Fruit fly (Drosophila melanogaster): ENCODE results near the gene Jhbp15.

Gene Jhbp15

DNA sequence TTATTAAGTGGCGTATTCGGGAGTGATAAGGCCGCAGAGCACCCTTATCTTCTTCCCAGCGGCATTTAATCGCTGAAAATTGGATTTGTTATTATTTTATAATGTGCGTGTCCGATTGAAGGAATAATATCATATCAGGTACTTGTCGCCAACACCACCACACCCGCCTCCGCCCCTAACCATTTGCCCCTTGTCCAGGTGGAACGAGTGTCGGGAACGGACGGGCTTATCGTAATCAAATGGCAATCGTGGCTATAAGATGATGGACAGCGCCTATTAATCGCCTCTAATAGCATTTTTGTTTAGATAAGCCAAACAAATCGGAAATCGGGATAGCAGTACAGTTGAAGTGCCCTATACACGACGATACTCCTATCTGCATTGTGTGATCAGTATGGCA is 27.4 kb upstream of the Jhbp15 start:
- TF ChIP-seq bigmax (GFP tag; optimal IDR thresholded peaks at IDR 0.05) (no peak), sens (GFP tag) (no peak), CG4854 (GFP tag; optimal IDR thresholded peaks at IDR 0.05) (no peak), Hsf (GFP tag; optimal IDR thresholded peaks at IDR 0.05) (no peak), Lpt (GFP tag; optimal IDR thresholded peaks at IDR 0.05) (no peak), exex (tag; optimal IDR thresholded peaks at IDR 0.05) (peak; percentile 100), CG12769 (tag; optimal IDR thresholded peaks at IDR 0.05) (peak; percentile 94), abd-A (tag; optimal IDR thresholded peaks at IDR 0.05) (no peak), lab (GFP tag; optimal IDR thresholded peaks at IDR 0.05) (peak; percentile 11), GATAe (GFP tag; conservative IDR thresholded peaks at IDR 0.05) (peak; percentile 40; the same call in 1 of the 2 replicates), CG8089 (GFP tag; optimal IDR thresholded peaks at IDR 0.05) (no peak), Med (GFP tag) (peak; percentile 38), CG2889 (GFP tag; IDR thresholded peaks at IDR 0.05) (no peak), CG12155 (GFP tag; optimal IDR thresholded peaks at IDR 0.05) (no peak), H2.0 (GFP tag; IDR thresholded peaks at IDR 0.05) (no peak), Taf1 (GFP tag; IDR thresholded peaks at IDR 0.05) (no peak), CG34376 (GFP tag; optimal IDR thresholded peaks at IDR 0.05) (peak; percentile 84), CG18599 (GFP tag; optimal IDR thresholded peaks at IDR 0.05) (peak; percentile 11), CG5953 (GFP tag; IDR thresholded peaks at IDR 0.05) (no peak), Hey (tag; optimal IDR thresholded peaks at IDR 0.05) (peak; percentile 67), CG9609 (GFP tag; optimal IDR thresholded peaks at IDR 0.05) (no peak), kay (GFP tag; optimal IDR thresholded peaks at IDR 0.05) (no peak), CG10431 (GFP tag; optimal IDR thresholded peaks at IDR 0.05) (no peak), cwo (GFP tag; optimal IDR thresholded peaks at IDR 0.05) (peak; percentile 11), danr (GFP tag; IDR thresholded peaks at IDR 0.05) (no peak), mirr (GFP tag; optimal IDR thresholded peaks at IDR 0.05) (peak; percentile 90), run (tag; optimal IDR thresholded peaks at IDR 0.05) (no peak), nerfin-2 (GFP tag; IDR thresholded peaks at IDR 0.05; ENCODE audit: partially characterized antibody) (no peak), HmgZ (tag; optimal IDR thresholded peaks at IDR 0.05) (peak; percentile 53), vnd (GFP tag; IDR thresholded peaks at IDR 0.05; ENCODE audit: partially characterized antibody) (peak; percentile 55; the same call in 2 of the 3 replicates), peb (GFP tag; IDR thresholded peaks at IDR 0.05) (no peak), emc (GFP tag; optimal IDR thresholded peaks at IDR 0.05) (no peak), Hr51 (GFP tag; optimal IDR thresholded peaks at IDR 0.05) (no peak), crol (GFP tag; IDR thresholded peaks at IDR 0.05) (peak; percentile 78; the same call in 1 of the 2 replicates), sug (tag; optimal IDR thresholded peaks at IDR 0.05) (peak; percentile 81), Hr3 (GFP tag; optimal IDR thresholded peaks at IDR 0.05) (no peak), CG34422 (GFP tag; IDR thresholded peaks at IDR 0.05) (no peak), grn (GFP tag; optimal IDR thresholded peaks at IDR 0.05) (peak; percentile 99), sd (tag; optimal IDR thresholded peaks at IDR 0.05) (peak; percentile 92), CG8478 (optimal IDR thresholded peaks at IDR 0.05) (no peak)

- TF ChIP-seq Nf-YB (GFP tag; optimal IDR thresholded peaks at IDR 0.05) (peak; percentile 89), CG12942 (GFP tag; optimal IDR thresholded peaks at IDR 0.05) (no peak), cg (GFP tag; optimal IDR thresholded peaks at IDR 0.05) (peak; percentile 1), CG8281 (tag; optimal IDR thresholded peaks at IDR 0.05) (no peak), Ets65A (GFP tag) (peak; percentile 23), CG17361 (GFP tag; IDR thresholded peaks at IDR 0.05) (no peak), dati (GFP tag; IDR thresholded peaks at IDR 0.05) (no peak), GATAe (GFP tag; conservative IDR thresholded peaks at IDR 0.05) (peak; percentile 57; the same call in 1 of the 2 replicates), gcm2 (GFP tag; optimal IDR thresholded peaks at IDR 0.05) (no peak), mirr (GFP tag; optimal IDR thresholded peaks at IDR 0.05) (peak; percentile 13), Nf-YC (tag; optimal IDR thresholded peaks at IDR 0.05) (peak; percentile 92)
Measured at dm6 chr3R:21077577-21077976, 26.8 kb upstream of the Jhbp15 start.

All from whole organism, embryonic.